Worm (Caenorhabditis elegans) whole organism, midembryonic: ENCODE measurements around the gene K10H10.13.

Source experiments
- T22C8.4 ChIP-seq: fragments of 200-800 bp; sonication (Bioruptor generic); IDR thresholded peaks from 2 replicates; pipeline ENCODE4 v1.3.6; 2022; ENCODE audit warnings: missing genetic modification characterization, missing compliant biosample characterization
- cog-1 ChIP-seq: sonication (generic microtip); optimal IDR thresholded peaks from 2 replicates; lab custom pipeline; 2016; ENCODE audit warnings: missing genetic modification characterization, missing compliant biosample characterization
- flt-1 ChIP-seq: fragments of 200-800 bp; sonication (Bioruptor generic); IDR thresholded peaks from 2 replicates; pipeline ENCODE4 v1.3.6; 2022; ENCODE audit warnings: missing genetic modification characterization, missing compliant biosample characterization
- klf-2 ChIP-seq: fragments of 200-800 bp; sonication (Bioruptor generic); conservative IDR thresholded peaks from 2 replicates; pipeline ENCODE4 v1.3.6; 2022; ENCODE audit warnings: missing genetic modification reagents, missing genetic modification characterization, missing compliant biosample characterization
- med-1 ChIP-seq: sonication (generic microtip); optimal IDR thresholded peaks from 2 replicates; lab custom pipeline; 2017; ENCODE audit warnings: missing genetic modification characterization, mild to moderate bottlenecking, missing compliant biosample characterization, antibody characterized with exemption, missing genetic modification reagents; ENCODE audit not compliant: insufficient read depth
- ref-1 ChIP-seq: fragments of 200-800 bp; sonication (Bioruptor generic); conservative IDR thresholded peaks from 2 replicates; pipeline ENCODE4 v1.3.6; 2022; ENCODE audit warnings: missing genetic modification reagents, missing genetic modification characterization, missing compliant biosample characterization
- tab-1 ChIP-seq: fragments of 200-800 bp; sonication (Bioruptor generic); IDR thresholded peaks from 2 replicates; pipeline ENCODE4 v1.3.6; 2022; ENCODE audit warnings: missing genetic modification characterization, missing compliant biosample characterization
- ztf-23 ChIP-seq: fragments of 200-800 bp; sonication (Bioruptor generic); IDR thresholded peaks from 2 replicates; pipeline ENCODE4 v1.3.6; 2022; ENCODE audit warnings: missing genetic modification reagents, missing genetic modification characterization, missing compliant biosample characterization
- ztf-29 ChIP-seq: fragments of 200-800 bp; sonication (Bioruptor generic); IDR thresholded peaks from 2 replicates; pipeline ENCODE4 v1.3.6; 2022; ENCODE audit warnings: missing genetic modification reagents, missing genetic modification characterization, missing compliant biosample characterization

DNA sequence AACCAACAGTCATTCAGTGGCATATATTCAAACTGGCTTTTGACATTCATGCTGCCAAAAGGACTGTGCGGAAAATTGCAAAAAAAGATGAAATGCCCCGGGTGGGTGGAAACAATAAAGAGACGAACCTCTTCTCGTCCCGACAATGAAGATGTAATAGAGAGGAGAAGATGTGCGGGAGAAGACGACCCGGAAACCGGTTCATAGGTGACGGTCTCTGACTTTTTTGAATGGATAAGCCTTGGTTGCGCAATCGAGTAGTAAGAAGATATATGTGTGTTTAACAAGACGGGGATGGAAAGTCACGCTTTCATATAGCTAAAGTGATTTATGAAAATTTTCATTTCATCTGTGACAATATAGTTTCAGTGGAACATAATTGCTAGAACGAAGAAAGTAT, 30.3 kb downstream of the K10H10.13 start:
- TF ChIP-seq cog-1 (tag; lab: Kevin White, UChicago) (no peak), flt-1 (GFP tag; lab: Robert Waterston, UW) (no peak), ztf-29 (GFP tag; lab: Robert Waterston, UW) (no peak), med-1 (GFP tag; lab: Kevin White, UChicago) (no peak), T22C8.4 (no peak), tab-1 (GFP tag; lab: Robert Waterston, UW) (no peak), klf-2 (GFP tag; lab: Robert Waterston, UW) (no peak), ztf-23 (GFP tag; lab: Robert Waterston, UW) (no peak), ref-1 (GFP tag; lab: Robert Waterston, UW) (no peak)
